Worm (Caenorhabditis elegans): ENCODE results near the gene hrpl-1.

hrpl-1 gene

ce11 chrII:6926054-6926453 lies 27.5 kb downstream of the hrpl-1 start:
- no peak for TF ChIP-seq ceh-28 (tag; optimal IDR thresholded peaks at IDR 0.05)
- TF ChIP-seq madf-9 (GFP tag; conservative IDR thresholded peaks at IDR 0.05), result peak; percentile 81

ce11 chrII:6926488-6926887 lies 28.0 kb downstream of the hrpl-1 start:
- TF ChIP-seq nhr-102 (tag; optimal IDR thresholded peaks at IDR 0.05), result peak; percentile 47
- peak; percentile 52 for TF ChIP-seq aha-1 (tag)
- TF ChIP-seq ceh-20 (GFP tag; IDR thresholded peaks at IDR 0.05), result peak; percentile 13; the same call in 1 of the 2 replicates
- TF ChIP-seq gei-8 (GFP tag; optimal IDR thresholded peaks at IDR 0.05), result no peak
- no peak for TF ChIP-seq cey-2 (tag; optimal IDR thresholded peaks at IDR 0.05; ENCODE audit: borderline replicate concordance, insufficient read depth)
- peak; percentile 56 for TF ChIP-seq lin-13 (GFP tag; optimal IDR thresholded peaks at IDR 0.05)
- TF ChIP-seq hlh-11 (tag; optimal IDR thresholded peaks at IDR 0.05), result peak; percentile 94
- peak; percentile 46 to 79 for TF ChIP-seq lsy-2 (tag; optimal IDR thresholded peaks at IDR 0.05)
- peak; percentile 63; the same call in 1 of the 2 replicates for TF ChIP-seq php-3 (GFP tag; IDR thresholded peaks at IDR 0.05)
- TF ChIP-seq jun-1 (tag; optimal IDR thresholded peaks at IDR 0.05), result peak; percentile 44
- TF ChIP-seq daf-16 (GFP tag; optimal IDR thresholded peaks at IDR 0.05), result peak; percentile 18 to 40
- TF ChIP-seq daf-16 (tag; optimal IDR thresholded peaks at IDR 0.05), result peak; percentile 69
- peak; percentile 70 for TF ChIP-seq nhr-28 (tag; optimal IDR thresholded peaks at IDR 0.05)
- TF ChIP-seq nhr-11 (tag; optimal IDR thresholded peaks at IDR 0.05), result peak; percentile 73
- peak; percentile 23; the same call in 1 of the 2 replicates for TF ChIP-seq arid-1 (GFP tag; conservative IDR thresholded peaks at IDR 0.05)
- TF ChIP-seq mdl-1 (tag; optimal IDR thresholded peaks at IDR 0.05), result peak; percentile 61 to 91
- peak; percentile 73; the same call in 1 of the 2 replicates for TF ChIP-seq lin-1 (GFP tag; IDR thresholded peaks at IDR 0.05)
- TF ChIP-seq lim-7 (GFP tag; IDR thresholded peaks at IDR 0.05), result no peak
- no peak for TF ChIP-seq mdt-29 (GFP tag; IDR thresholded peaks at IDR 0.05)
- 0 out of 2 replicates have a peak, but pooled peaks have one; percentile 16 for TF ChIP-seq zfp-3 (GFP tag; conservative IDR thresholded peaks at IDR 0.05)
- TF ChIP-seq pha-4 (GFP tag; IDR thresholded peaks at IDR 0.05), result peak; percentile 76; the same call in 1 of the 2 replicates
- TF ChIP-seq pha-4 (tag; optimal IDR thresholded peaks at IDR 0.05), result peak; percentile 30
- no peak for TF ChIP-seq ZK546.5 (tag; optimal IDR thresholded peaks at IDR 0.05)
- no peak for TF ChIP-seq Y48G9A.11 (GFP tag; IDR thresholded peaks at IDR 0.05)
- no peak for TF ChIP-seq ztf-7 (tag; optimal IDR thresholded peaks at IDR 0.05)
- TF ChIP-seq F10B5.3 (tag; optimal IDR thresholded peaks at IDR 0.05), result peak; percentile 9
- TF ChIP-seq lin-38 (GFP tag; IDR thresholded peaks at IDR 0.05), result peak; percentile 41
- peak; percentile 56 for TF ChIP-seq nhr-77 (tag; optimal IDR thresholded peaks at IDR 0.05)
- peak; percentile 37; the same call in 1 of the 2 replicates for TF ChIP-seq egl-43 (GFP tag; IDR thresholded peaks at IDR 0.05)
- TF ChIP-seq ctbp-1 (GFP tag; IDR thresholded peaks at IDR 0.05), result peak; percentile 72
- TF ChIP-seq spr-1 (tag; optimal IDR thresholded peaks at IDR 0.05), result peak; percentile 0
- TF ChIP-seq pqm-1 (tag; optimal IDR thresholded peaks at IDR 0.05), result peak; percentile 68
- TF ChIP-seq zag-1 (tag; optimal IDR thresholded peaks at IDR 0.05), result no peak
- TF ChIP-seq ceh-28 (tag; optimal IDR thresholded peaks at IDR 0.05), result peak; percentile 34
- TF ChIP-seq ztf-11 (tag; optimal IDR thresholded peaks at IDR 0.05), result no peak
- peak; percentile 93 for TF ChIP-seq dve-1 (tag; optimal IDR thresholded peaks at IDR 0.05; ENCODE audit: insufficient read depth)
- TF ChIP-seq F37D6.2 (tag; optimal IDR thresholded peaks at IDR 0.05), result peak; percentile 44
- peak; percentile 64 for TF ChIP-seq T20F7.1 (GFP tag; optimal IDR thresholded peaks at IDR 0.05)
- TF ChIP-seq F26F4.8 (GFP tag; conservative IDR thresholded peaks at IDR 0.05), result no peak
- no peak for TF ChIP-seq fos-1 (tag; optimal IDR thresholded peaks at IDR 0.05)
- peak; percentile 83 for TF ChIP-seq mes-2 (tag; optimal IDR thresholded peaks at IDR 0.05; ENCODE audit: poor library complexity, severe bottlenecking)
- TF ChIP-seq nhr-48 (tag; optimal IDR thresholded peaks at IDR 0.05), result peak; percentile 75
- peak; percentile 94 for TF ChIP-seq hlh-30 (tag; optimal IDR thresholded peaks at IDR 0.05; ENCODE audit: insufficient read depth)
- peak; percentile 0 for TF ChIP-seq ceh-32 (tag; optimal IDR thresholded peaks at IDR 0.05; ENCODE audit: poor library complexity)
- TF ChIP-seq lin-15B (tag; optimal IDR thresholded peaks at IDR 0.05), result no peak
- peak; percentile 91 for TF ChIP-seq mep-1 (tag; optimal IDR thresholded peaks at IDR 0.05)
- TF ChIP-seq duxl-1 (tag; optimal IDR thresholded peaks at IDR 0.05; ENCODE audit: poor library complexity), result no peak
- TF ChIP-seq dmd-6 (GFP tag; IDR thresholded peaks at IDR 0.05), result peak; percentile 83
